Fruit fly (Drosophila melanogaster): ENCODE results near the gene CG10561.

The CG10561 gene

DNA sequence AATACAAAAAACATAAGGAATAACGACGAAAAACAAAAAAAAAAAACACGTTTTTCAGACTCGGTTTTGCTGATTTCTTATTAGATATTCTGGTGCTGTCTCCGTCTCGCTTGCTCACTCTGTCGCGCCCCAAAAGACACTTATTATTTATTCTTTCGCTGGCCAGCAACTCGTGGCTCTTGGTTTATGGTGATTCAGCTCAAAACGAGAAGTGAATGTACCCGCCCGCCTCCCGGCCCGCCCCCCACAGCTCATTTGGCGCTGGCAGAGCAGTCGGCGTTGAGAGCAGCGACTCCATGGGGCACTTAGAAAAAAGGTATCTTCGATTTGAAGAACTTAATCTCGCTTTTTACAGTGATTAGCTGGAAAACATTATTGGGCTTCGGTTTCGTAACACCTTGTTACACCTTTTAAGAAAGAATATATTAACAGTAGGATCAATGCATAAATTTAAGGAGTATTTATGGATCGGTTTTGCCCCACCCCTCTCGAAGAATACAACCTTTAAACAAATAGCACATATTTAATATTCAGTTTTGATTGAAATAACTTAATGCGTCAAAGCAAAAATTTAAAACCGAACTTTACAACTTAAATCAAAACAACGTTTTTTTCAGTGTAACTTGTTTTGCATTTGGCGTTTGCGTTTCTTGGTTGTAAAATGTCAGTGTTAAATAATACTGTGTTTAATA, 27.4 kb downstream of the CG10561 start (continued):
- TF ChIP-seq E2f1 (GFP tag; IDR thresholded peaks at IDR 0.05) (no peak), B-H2 (GFP tag; optimal IDR thresholded peaks at IDR 0.05) (no peak), CG8944 (GFP tag; optimal IDR thresholded peaks at IDR 0.05) (peak; percentile 46), zen (tag; optimal IDR thresholded peaks at IDR 0.05) (peak; percentile 46), Drgx (GFP tag; IDR thresholded peaks at IDR 0.05) (peak; percentile 66; the same call in 1 of the 2 replicates), CG14667 (GFP tag; IDR thresholded peaks at IDR 0.05) (peak; percentile 32; the same call in 1 of the 2 replicates), phol (tag; optimal IDR thresholded peaks at IDR 0.05) (peak; percentile 80), Camta (GFP tag; optimal IDR thresholded peaks at IDR 0.05) (peak; percentile 76), exex (tag; optimal IDR thresholded peaks at IDR 0.05) (peak; percentile 31), abd-A (tag; optimal IDR thresholded peaks at IDR 0.05) (peak; percentile 54), cas (GFP tag; IDR thresholded peaks at IDR 0.05) (no peak), pros (GFP tag; optimal IDR thresholded peaks at IDR 0.05) (no peak), Sox102F (GFP tag; optimal IDR thresholded peaks at IDR 0.05) (peak; percentile 58), Scr (GFP tag; IDR thresholded peaks at IDR 0.05; ENCODE audit: partially characterized antibody) (no peak), Myb (GFP tag; optimal IDR thresholded peaks at IDR 0.05) (peak; percentile 19), repo (GFP tag; optimal IDR thresholded peaks at IDR 0.05) (peak; percentile 33), dimm (GFP tag; IDR thresholded peaks at IDR 0.05) (no peak), wdn (GFP tag; IDR thresholded peaks at IDR 0.05) (peak; percentile 11; the same call in 1 of the 2 replicates), lola (GFP tag; optimal IDR thresholded peaks at IDR 0.05) (peak in 1 of 3 experiments; percentile 86), Nf-YB (GFP tag; optimal IDR thresholded peaks at IDR 0.05) (peak; percentile 59), CG1647 (GFP tag; optimal IDR thresholded peaks at IDR 0.05) (peak; percentile 68), ewg (GFP tag; optimal IDR thresholded peaks at IDR 0.05) (peak; percentile 51), CG11504 (tag; optimal IDR thresholded peaks at IDR 0.05) (peak; percentile 77), Hr51 (GFP tag; optimal IDR thresholded peaks at IDR 0.05) (peak; percentile 59 to 73), Ets65A (GFP tag) (peak; percentile 92), Max (GFP tag; optimal IDR thresholded peaks at IDR 0.05) (peak; percentile 59), CG6765 (GFP tag; optimal IDR thresholded peaks at IDR 0.05) (peak; percentile 64), tna (GFP tag; IDR thresholded peaks at IDR 0.05; ENCODE audit: partially characterized antibody) (no peak), ssp (GFP tag; IDR thresholded peaks at IDR 0.05) (no peak), Opbp (GFP tag; IDR thresholded peaks at IDR 0.05; ENCODE audit: partially characterized antibody) (no peak), CG11695 (GFP tag; IDR thresholded peaks at IDR 0.05) (peak; percentile 73; the same call in 1 of the 3 replicates), CG9609 (GFP tag; optimal IDR thresholded peaks at IDR 0.05) (peak; percentile 50), CG8388 (GFP tag; optimal IDR thresholded peaks at IDR 0.05) (peak; percentile 70), CG10543 (GFP tag; optimal IDR thresholded peaks at IDR 0.05) (peak; percentile 59), trh (GFP tag; optimal IDR thresholded peaks at IDR 0.05) (peak; percentile 7), bsh (GFP tag; optimal IDR thresholded peaks at IDR 0.05) (peak; percentile 85 to 87), Meics (GFP tag; optimal IDR thresholded peaks at IDR 0.05) (peak; percentile 85), sob (GFP tag; IDR thresholded peaks at IDR 0.05) (peak; percentile 30; the same call in 1 of the 2 replicates), fd3F (GFP tag; optimal IDR thresholded peaks at IDR 0.05) (peak; percentile 70), CG9437 (GFP tag; optimal IDR thresholded peaks at IDR 0.05) (peak; percentile 77), Sry-δ (GFP tag; optimal IDR thresholded peaks at IDR 0.05) (peak; percentile 19), CG6175 (GFP tag; IDR thresholded peaks at IDR 0.05) (no peak), slou (GFP tag; optimal IDR thresholded peaks at IDR 0.05) (peak; percentile 66), oc (tag; optimal IDR thresholded peaks at IDR 0.05) (peak; percentile 13), Hsf (GFP tag; optimal IDR thresholded peaks at IDR 0.05) (peak; percentile 70), lab (GFP tag; optimal IDR thresholded peaks at IDR 0.05) (peak; percentile 81)

Measured in whole organism, embryonic.